Worm (Caenorhabditis elegans) whole organism, L2 larva: ENCODE results near the gene sli-1.

ENCODE experiments used
- ceh-16 ChIP-seq: fragments of 150-350 bp; optimal IDR thresholded peaks from 2 replicates; lab custom pipeline; 2014; ENCODE audit warnings: missing biosample characterization, missing genetic modification characterization
- lsy-2 ChIP-seq, 2 experiments: fragments of 150-350 bp in 1 of 2; sonication (generic microtip) in 1 of 2; optimal IDR thresholded peaks; 2 replicates each; lab custom pipeline; 2014 to 2017; ENCODE audit warnings: missing biosample characterization in 2 of 2, missing genetic modification characterization in 2 of 2
- nhr-11 ChIP-seq: fragments of 150-350 bp; optimal IDR thresholded peaks from 2 replicates; lab custom pipeline; 2014; ENCODE audit warnings: missing biosample characterization, missing genetic modification characterization
- nhr-129 ChIP-seq: fragments of 150-350 bp; optimal IDR thresholded peaks from 2 replicates; lab custom pipeline; 2014; ENCODE audit warnings: missing biosample characterization, missing genetic modification characterization
- snpc-4 ChIP-seq: fragments of 150-350 bp; optimal IDR thresholded peaks from 2 replicates; lab custom pipeline; 2014; ENCODE audit warnings: missing biosample characterization, missing genetic modification characterization
- unc-62 ChIP-seq: fragments of 150-350 bp; optimal IDR thresholded peaks from 2 replicates; lab custom pipeline; 2014; ENCODE audit warnings: missing biosample characterization, missing genetic modification reagents, missing genetic modification characterization
- zag-1 ChIP-seq: fragments of 150-350 bp; optimal IDR thresholded peaks from 2 replicates; lab custom pipeline; 2014; ENCODE audit warnings: missing biosample characterization, missing genetic modification characterization

- no peak for TF ChIP-seq nhr-129 (tag; lab: Kevin White, UChicago)
- no peak for TF ChIP-seq unc-62
- no peak for TF ChIP-seq snpc-4 (tag; lab: Kevin White, UChicago)
- no peak for TF ChIP-seq ceh-16
- TF ChIP-seq nhr-11: no peak
- no peak for TF ChIP-seq zag-1
- no peak for TF ChIP-seq lsy-2 (tag; optimal IDR thresholded peaks at IDR 0.05; lab: Kevin White, UChicago)
These were observed at the start of gene sli-1 for ce11 chrX:725868-726267.
